Worm (Caenorhabditis elegans) whole organism, L2 larva: Measurements from ENCODE around the gene srh-146.

Experiments
- C34F6.9 ChIP-seq: fragments of 150-350 bp; optimal IDR thresholded peaks from 2 replicates; lab custom pipeline; 2014; ENCODE audit warnings: missing biosample characterization, missing genetic modification characterization
- R02D3.7 ChIP-seq: fragments of 150-350 bp; optimal IDR thresholded peaks from 2 replicates; lab custom pipeline; 2014; ENCODE audit warnings: missing biosample characterization, missing genetic modification characterization
- ZK546.5 ChIP-seq: sonication (generic microtip); optimal IDR thresholded peaks from 2 replicates; lab custom pipeline; 2017; ENCODE audit warnings: missing biosample characterization, missing genetic modification characterization
- dmd-4 ChIP-seq: sonication (generic microtip); optimal IDR thresholded peaks from 2 replicates; lab custom pipeline; 2017; ENCODE audit warnings: missing biosample characterization, missing genetic modification characterization
- egl-27 ChIP-seq: sonication (generic microtip); optimal IDR thresholded peaks from 3 replicates; lab custom pipeline; 2017; ENCODE audit warnings: missing biosample characterization, missing genetic modification reagents, missing genetic modification characterization
- lin-39 ChIP-seq: fragments of 150-350 bp; optimal IDR thresholded peaks from 2 replicates; lab custom pipeline; 2014; ENCODE audit warnings: missing biosample characterization, missing genetic modification reagents, missing genetic modification characterization
- mab-5 ChIP-seq: fragments of 150-350 bp; optimal IDR thresholded peaks from 2 replicates; lab custom pipeline; 2014; ENCODE audit warnings: missing biosample characterization, missing genetic modification characterization
- zag-1 ChIP-seq: fragments of 150-350 bp; optimal IDR thresholded peaks from 2 replicates; lab custom pipeline; 2014; ENCODE audit warnings: missing biosample characterization, missing genetic modification characterization

DNA sequence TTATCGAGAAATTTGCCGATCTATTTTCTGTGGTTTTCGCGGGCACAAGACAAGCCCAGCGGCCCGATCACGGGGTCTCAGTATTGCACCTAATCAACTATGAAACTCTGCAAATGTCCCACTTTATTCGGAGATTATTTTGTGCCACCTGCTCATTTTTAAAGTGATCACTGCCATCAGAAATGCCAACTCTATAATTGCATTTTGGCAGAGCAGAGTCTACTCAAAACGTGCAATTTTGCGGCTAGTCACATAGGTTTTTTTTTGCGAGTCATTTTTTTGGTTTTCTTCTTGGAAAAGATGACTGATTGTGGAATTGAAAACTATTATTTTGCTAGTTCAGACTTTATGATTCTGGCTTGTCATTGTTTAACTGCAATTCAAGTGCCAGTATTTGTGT is 49.1 kb upstream of the srh-146 start, which contains the start of gene srh-240:
- TF ChIP-seq egl-27 (tag; lab: Kevin White, UChicago) (no peak), dmd-4 (tag; lab: Kevin White, UChicago) (no peak), C34F6.9 (tag; lab: Kevin White, UChicago) (no peak), lin-39 (tag; lab: Kevin White, UChicago) (no peak), mab-5 (no peak), ZK546.5 (no peak), R02D3.7 (no peak), zag-1 (no peak)
